Worm (Caenorhabditis elegans) whole organism, L2 larva: ENCODE results near the gene ZK666.15.

Experiments
- ama-1 ChIP-seq: fragments of 150-350 bp; optimal IDR thresholded peaks from 2 replicates; lab custom pipeline; 2018; ENCODE audit warnings: inconsistent platforms
- nhr-10 ChIP-seq: sonication (generic microtip); optimal IDR thresholded peaks from 2 replicates; lab custom pipeline; 2017; ENCODE audit warnings: missing biosample characterization, missing genetic modification characterization
- nhr-23 ChIP-seq: fragments of 150-350 bp; optimal IDR thresholded peaks from 2 replicates; lab custom pipeline; 2014; ENCODE audit warnings: missing biosample characterization, missing genetic modification reagents, missing genetic modification characterization

DNA sequence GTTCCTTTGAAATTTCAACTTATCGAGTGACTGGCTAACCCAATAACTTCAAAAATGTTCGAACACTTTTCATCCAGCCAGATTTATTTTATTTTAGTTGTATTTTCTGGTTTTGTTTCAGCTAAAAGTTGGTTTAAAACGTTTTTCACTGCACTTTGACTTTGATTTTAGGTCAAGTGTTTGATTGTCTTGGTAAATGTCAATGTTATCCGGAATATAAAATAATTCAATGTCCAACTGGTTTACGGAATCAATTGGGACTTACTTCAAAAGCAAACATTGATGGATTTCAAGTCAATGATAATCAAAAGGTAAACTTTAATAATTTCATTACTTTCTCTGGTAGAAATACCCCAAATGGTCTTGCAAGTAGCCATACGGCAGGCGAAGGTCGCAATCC lies 3.0 kb upstream of the ZK666.15 start:
- TF ChIP-seq ama-1 (lab: Kevin White, UChicago) (no peak), nhr-10 (tag; lab: Kevin White, UChicago) (no peak), nhr-23 (tag; lab: Kevin White, UChicago) (no peak)
